Worm (Caenorhabditis elegans): ENCODE measurements around the gene lin-23.

DNA sequence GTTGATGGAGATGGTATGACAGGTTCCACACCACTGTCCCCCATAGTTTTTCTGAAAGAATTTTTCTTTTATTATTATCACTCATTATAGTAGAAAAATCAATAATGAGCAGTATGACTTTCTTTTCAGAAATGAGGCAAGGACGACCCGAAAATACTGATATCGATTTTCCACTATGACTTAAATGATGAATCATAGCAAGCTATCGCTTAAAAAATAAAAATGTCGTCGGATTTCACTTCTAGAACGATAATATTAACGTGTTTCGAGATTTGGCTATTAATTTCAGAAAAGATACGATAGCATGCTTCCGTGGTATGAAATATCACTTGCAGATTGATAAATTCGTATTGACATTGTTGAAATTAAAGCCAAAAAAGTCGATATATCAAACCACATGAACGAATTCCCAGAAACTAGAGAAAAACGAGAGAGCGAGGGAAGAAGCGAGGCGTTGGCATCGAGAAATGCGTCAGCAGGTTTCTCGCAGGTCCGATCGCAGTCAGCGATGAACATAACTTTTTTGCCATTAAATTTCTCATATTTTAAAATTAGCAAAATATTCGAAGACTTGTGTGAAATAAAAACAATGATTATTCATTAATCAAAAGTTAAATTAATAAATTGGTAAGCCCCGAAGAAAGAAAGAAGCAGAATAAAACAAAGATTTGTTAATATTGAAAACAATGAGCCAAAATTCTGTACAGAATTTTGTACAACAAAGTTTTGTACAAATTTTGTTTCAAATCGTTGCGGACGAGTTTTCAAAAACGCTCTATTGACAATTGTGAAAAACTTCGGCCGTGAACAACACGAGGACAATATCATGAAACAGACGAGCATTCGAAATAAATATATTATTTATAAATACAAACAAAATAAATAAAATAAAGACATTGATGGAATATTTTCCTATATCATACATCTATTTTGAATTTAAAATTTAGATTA is 15.4 kb upstream of the lin-23 start, which contains the start of gene C32D5.11:
- TF ChIP-seq him-1 (tag; optimal IDR thresholded peaks at IDR 0.05) (no peak), dao-5 (tag; optimal IDR thresholded peaks at IDR 0.05) (no peak), W03F9.2 (tag; optimal IDR thresholded peaks at IDR 0.05) (peak; percentile 73)

Measured in whole organism, L4/young adult.